Fruit fly (Drosophila melanogaster): ENCODE results near the gene Cad86C.
A peak's percentile ranks its signal among the peaks of the same experiment; 100 is the strongest.

Gene Cad86C

DNA sequence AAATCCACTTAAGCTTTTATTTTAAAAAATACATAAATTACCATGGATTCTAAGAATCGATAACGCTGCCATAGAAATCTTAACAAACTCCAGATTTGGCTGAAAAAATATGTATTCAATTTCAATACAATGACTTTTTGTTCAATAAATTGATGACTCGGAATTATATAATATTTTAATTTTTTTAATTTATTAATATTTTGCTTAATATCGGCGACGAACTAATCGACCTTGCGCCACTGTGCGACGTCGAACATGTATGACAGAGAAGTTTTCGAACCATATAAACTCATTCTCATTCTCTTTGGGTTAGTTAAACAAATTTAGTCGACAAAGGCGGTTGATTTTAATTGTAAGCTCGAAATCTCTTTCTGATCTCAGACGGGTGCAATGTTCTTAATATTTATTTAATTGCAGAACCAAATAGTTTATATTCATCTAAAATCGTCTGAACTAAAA lies 22.7 kb downstream of the Cad86C start, which contains the start of gene CG42394 (continued):
- TF ChIP-seq dmrt99B (tag; optimal IDR thresholded peaks at IDR 0.05): peak; percentile 97
- TF ChIP-seq Lpt (GFP tag; optimal IDR thresholded peaks at IDR 0.05): no peak
- no peak for TF ChIP-seq Trl (optimal IDR thresholded peaks at IDR 0.05)
- TF ChIP-seq Trl (GFP tag; optimal IDR thresholded peaks at IDR 0.05): peak; percentile 70
- peak; percentile 16 for TF ChIP-seq dm (GFP tag; optimal IDR thresholded peaks at IDR 0.05)
- TF ChIP-seq phol (tag; optimal IDR thresholded peaks at IDR 0.05): peak; percentile 98
- peak; percentile 88 for TF ChIP-seq ap (GFP tag; IDR thresholded peaks at IDR 0.05)
- peak; percentile 17 for TF ChIP-seq tx (GFP tag; optimal IDR thresholded peaks at IDR 0.05)
- peak; percentile 93 for TF ChIP-seq Rfx (GFP tag; IDR thresholded peaks at IDR 0.05)
- peak; percentile 92 for TF ChIP-seq Hand (GFP tag; optimal IDR thresholded peaks at IDR 0.05)
- peak; percentile 82 for TF ChIP-seq Adf1 (GFP tag; IDR thresholded peaks at IDR 0.05)
- TF ChIP-seq ro (GFP tag; IDR thresholded peaks at IDR 0.05): peak; percentile 74
- TF ChIP-seq eyg (GFP tag; optimal IDR thresholded peaks at IDR 0.05): no peak
- peak; percentile 85 for TF ChIP-seq wdn (GFP tag; IDR thresholded peaks at IDR 0.05)
- TF ChIP-seq Myb (GFP tag; optimal IDR thresholded peaks at IDR 0.05): peak; percentile 4
- TF ChIP-seq HLH4C (GFP tag; IDR thresholded peaks at IDR 0.05; ENCODE audit: partially characterized antibody): no peak
- TF ChIP-seq CG7372 (GFP tag; IDR thresholded peaks at IDR 0.05): peak; percentile 92
- peak; percentile 96 for TF ChIP-seq CG7271 (tag; optimal IDR thresholded peaks at IDR 0.05)
- TF ChIP-seq ken (GFP tag; IDR thresholded peaks at IDR 0.05): peak; percentile 89
- TF ChIP-seq mirr (GFP tag; optimal IDR thresholded peaks at IDR 0.05): peak; percentile 23
- TF ChIP-seq Xbp1 (GFP tag; optimal IDR thresholded peaks at IDR 0.05): peak; percentile 91
- TF ChIP-seq Sox100B (GFP tag; optimal IDR thresholded peaks at IDR 0.05): peak; percentile 97
- TF ChIP-seq CHES-1-like (GFP tag; optimal IDR thresholded peaks at IDR 0.05): peak; percentile 49
- peak; percentile 94 for TF ChIP-seq zfh1 (GFP tag; IDR thresholded peaks at IDR 0.05)
- peak; percentile 87 for TF ChIP-seq CG8290 (GFP tag; optimal IDR thresholded peaks at IDR 0.05)
- peak in 1 of 2 experiments; percentile 41 for TF ChIP-seq CG8290 (tag; optimal IDR thresholded peaks at IDR 0.05)
- peak; percentile 96 for TF ChIP-seq Hmr (GFP tag; optimal IDR thresholded peaks at IDR 0.05)
- TF ChIP-seq btn (GFP tag; optimal IDR thresholded peaks at IDR 0.05): peak; percentile 8
- TF ChIP-seq CG7928 (GFP tag; optimal IDR thresholded peaks at IDR 0.05): peak; percentile 73
- TF ChIP-seq seq (GFP tag; IDR thresholded peaks at IDR 0.05): peak; percentile 93
- TF ChIP-seq D19B (GFP tag; optimal IDR thresholded peaks at IDR 0.05): peak; percentile 91
- peak; percentile 30; the same call in 1 of the 2 replicates for TF ChIP-seq Bgb (GFP tag; IDR thresholded peaks at IDR 0.05; ENCODE audit: partially characterized antibody)
- peak; percentile 86 for TF ChIP-seq CG5245 (GFP tag; optimal IDR thresholded peaks at IDR 0.05)
- TF ChIP-seq HLH54F (GFP tag; optimal IDR thresholded peaks at IDR 0.05): peak; percentile 60
- TF ChIP-seq knrl (GFP tag; IDR thresholded peaks at IDR 0.05; ENCODE audit: partially characterized antibody): peak; percentile 13; the same call in 1 of the 3 replicates
- peak; percentile 89 for TF ChIP-seq CG32767 (GFP tag; IDR thresholded peaks at IDR 0.05)
- peak; percentile 48; the same call in 1 of the 3 replicates for TF ChIP-seq CG6791 (GFP tag; IDR thresholded peaks at IDR 0.05; ENCODE audit: partially characterized antibody)
- peak; percentile 99 for TF ChIP-seq CG2712 (tag; optimal IDR thresholded peaks at IDR 0.05)
- peak; percentile 97 for TF ChIP-seq CG11695 (GFP tag; IDR thresholded peaks at IDR 0.05)
- peak; percentile 64 for TF ChIP-seq TFAM (GFP tag; optimal IDR thresholded peaks at IDR 0.05)
- no peak for TF ChIP-seq sna (GFP tag; IDR thresholded peaks at IDR 0.05; ENCODE audit: partially characterized antibody)
- TF ChIP-seq CG6765 (GFP tag; optimal IDR thresholded peaks at IDR 0.05): peak; percentile 92
- peak; percentile 95 for TF ChIP-seq PHDP (tag; optimal IDR thresholded peaks at IDR 0.05)
- no peak for TF ChIP-seq br (optimal IDR thresholded peaks at IDR 0.05)
- TF ChIP-seq CG2889 (GFP tag; IDR thresholded peaks at IDR 0.05): peak; percentile 88
- no peak for TF ChIP-seq mld (GFP tag; IDR thresholded peaks at IDR 0.05; ENCODE audit: partially characterized antibody)
- no peak for TF ChIP-seq abd-A (tag; optimal IDR thresholded peaks at IDR 0.05)
- peak; percentile 95 for TF ChIP-seq caup (GFP tag; optimal IDR thresholded peaks at IDR 0.05; ENCODE audit: severe bottlenecking)
- TF ChIP-seq Gsc (GFP tag; IDR thresholded peaks at IDR 0.05): peak; percentile 21; the same call in 1 of the 2 replicates
- TF ChIP-seq Sry-δ (GFP tag; optimal IDR thresholded peaks at IDR 0.05): peak; percentile 19
- TF ChIP-seq Ravus (GFP tag; IDR thresholded peaks at IDR 0.05): peak; percentile 84
- peak; percentile 10 for TF ChIP-seq CG7745 (tag; optimal IDR thresholded peaks at IDR 0.05)
